Worm (Caenorhabditis elegans): ENCODE results near the gene mlc-7.

mlc-7 gene

ce11 chrIII:13772876-13773275 is 21.6 kb downstream of the mlc-7 start, which contains the start of gene mdt-29:
Gene mdt-29 (plus strand): TSS chrIII:13773176.
- TF ChIP-seq cebp-2 (GFP tag; IDR thresholded peaks at IDR 0.05), result no peak
- TF ChIP-seq ceh-91 (GFP tag; IDR thresholded peaks at IDR 0.05), result no peak

- TF ChIP-seq sea-2 (GFP tag; IDR thresholded peaks at IDR 0.05), result no peak
- no peak for TF ChIP-seq cebp-2 (GFP tag; IDR thresholded peaks at IDR 0.05)
- TF ChIP-seq ama-1 (optimal IDR thresholded peaks at IDR 0.05), result no peak
- TF ChIP-seq ama-1 (GFP tag; optimal IDR thresholded peaks at IDR 0.05), result peak in 1 of 2 experiments; percentile 11
- no peak for TF ChIP-seq snpc-1.3 (tag; optimal IDR thresholded peaks at IDR 0.05; ENCODE audit: insufficient read depth)
Observed at ce11 chrIII:13778816-13779215, 27.6 kb downstream of the mlc-7 start.

- TF ChIP-seq ZK185.1 (tag; optimal IDR thresholded peaks at IDR 0.05; ENCODE audit: poor library complexity, severe bottlenecking) (peak; percentile 14), madf-6 (GFP tag; IDR thresholded peaks at IDR 0.05) (no peak), lsl-1 (GFP tag; optimal IDR thresholded peaks at IDR 0.05) (peak; percentile 27), B0019.2 (GFP tag; conservative IDR thresholded peaks at IDR 0.05) (no peak), T07F8.4 (tag; optimal IDR thresholded peaks at IDR 0.05) (no peak), F57C9.4 (tag; optimal IDR thresholded peaks at IDR 0.05) (no peak)
Observed at ce11 chrIII:13779360-13780093, 28.3 kb downstream of the mlc-7 start.

ce11 chrIII:13780199-13780706 is 29.0 kb downstream of the mlc-7 start, which contains the start of gene pot-3:
Gene pot-3 (plus strand): TSS chrIII:13780215.
- peak; percentile 64 for TF ChIP-seq zim-3 (tag; optimal IDR thresholded peaks at IDR 0.05)
- peak; percentile 21 for TF ChIP-seq ztf-22 (GFP tag; optimal IDR thresholded peaks at IDR 0.05)
- TF ChIP-seq attf-6 (GFP tag; IDR thresholded peaks at IDR 0.05), result no peak
- peak; percentile 92 for TF ChIP-seq tbx-9 (tag; optimal IDR thresholded peaks at IDR 0.05; ENCODE audit: borderline replicate concordance)
- TF ChIP-seq Y95B8A.8 (GFP tag; IDR thresholded peaks at IDR 0.05), result no peak
- TF ChIP-seq atf-7 (tag; optimal IDR thresholded peaks at IDR 0.05), result no peak
- TF ChIP-seq egl-44 (GFP tag; IDR thresholded peaks at IDR 0.05), result no peak
- TF ChIP-seq nfya-1 (tag; optimal IDR thresholded peaks at IDR 0.05; ENCODE audit: borderline replicate concordance, insufficient read depth), result peak; percentile 67
- no peak for TF ChIP-seq lir-1 (GFP tag; conservative IDR thresholded peaks at IDR 0.05)
- no peak for TF ChIP-seq lin-54 (GFP tag; optimal IDR thresholded peaks at IDR 0.05)
- TF ChIP-seq egrh-3 (GFP tag; IDR thresholded peaks at IDR 0.05), result no peak
- TF ChIP-seq T26A5.8 (tag; optimal IDR thresholded peaks at IDR 0.05), result peak; percentile 80
- no peak for TF ChIP-seq Y67H2A.10 (GFP tag; conservative IDR thresholded peaks at IDR 0.05)
- TF ChIP-seq Y53G8AR.9 (GFP tag; conservative IDR thresholded peaks at IDR 0.05), result no peak
- no peak for TF ChIP-seq akir-1 (GFP tag; optimal IDR thresholded peaks at IDR 0.05)
- no peak for TF ChIP-seq sea-2 (GFP tag; IDR thresholded peaks at IDR 0.05)
- TF ChIP-seq ceh-40 (GFP tag; IDR thresholded peaks at IDR 0.05), result no peak
- TF ChIP-seq ztf-26 (tag; optimal IDR thresholded peaks at IDR 0.05), result no peak
- no peak for TF ChIP-seq tlf-1 (GFP tag; optimal IDR thresholded peaks at IDR 0.05)
- TF ChIP-seq athp-1 (tag; optimal IDR thresholded peaks at IDR 0.05), result no peak
- TF ChIP-seq nhr-27 (tag; optimal IDR thresholded peaks at IDR 0.05), result no peak
- TF ChIP-seq hlh-12 (tag; optimal IDR thresholded peaks at IDR 0.05), result no peak
- peak in 1 of 3 experiments; percentile 29 for TF ChIP-seq lin-35 (GFP tag; optimal IDR thresholded peaks at IDR 0.05)
- TF ChIP-seq Y56A3A.18 (GFP tag; IDR thresholded peaks at IDR 0.05), result no peak
- TF ChIP-seq snpc-1.1 (tag; optimal IDR thresholded peaks at IDR 0.05; ENCODE audit: insufficient read depth), result no peak
- no peak for TF ChIP-seq F10E7.11 (tag; optimal IDR thresholded peaks at IDR 0.05)
- no peak for TF ChIP-seq sptf-2 (GFP tag; optimal IDR thresholded peaks at IDR 0.05)
- no peak for TF ChIP-seq C17E4.6 (GFP tag; IDR thresholded peaks at IDR 0.05)
- no peak for TF ChIP-seq snpc-4 (GFP tag; optimal IDR thresholded peaks at IDR 0.05)
- TF ChIP-seq snpc-4 (tag; optimal IDR thresholded peaks at IDR 0.05), result no peak
- TF ChIP-seq nhr-179 (tag; optimal IDR thresholded peaks at IDR 0.05), result no peak
